Worm (Caenorhabditis elegans): ENCODE results near the gene ula-1.

Gene ula-1

DNA sequence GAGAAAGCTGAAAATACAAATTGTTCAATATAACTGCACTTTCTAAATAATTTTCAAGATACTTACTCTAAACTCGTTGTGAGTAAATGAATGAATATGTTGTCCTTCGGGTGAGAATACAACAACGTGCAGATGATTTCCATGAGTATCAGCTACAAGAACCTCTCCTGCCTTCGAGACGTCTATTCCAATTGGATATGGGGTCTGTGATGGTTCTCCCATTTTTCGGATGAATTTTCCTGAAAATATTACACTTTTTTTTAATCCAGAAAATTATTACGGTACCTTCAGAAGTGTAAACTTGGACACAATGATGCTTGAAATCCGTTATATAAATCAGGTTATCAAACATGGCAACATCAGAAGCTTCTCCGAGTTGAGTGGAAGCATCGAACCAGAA lies 24.8 kb downstream of the ula-1 start:
- TF ChIP-seq F39B2.1 (GFP tag; IDR thresholded peaks at IDR 0.05): no peak
- TF ChIP-seq lin-54 (GFP tag; optimal IDR thresholded peaks at IDR 0.05): no peak
- TF ChIP-seq sdz-38 (tag; optimal IDR thresholded peaks at IDR 0.05): no peak

- no peak for TF ChIP-seq nhr-179 (tag; optimal IDR thresholded peaks at IDR 0.05)
- no peak for TF ChIP-seq mcd-1 (GFP tag; IDR thresholded peaks at IDR 0.05)
- TF ChIP-seq B0261.1 (tag; optimal IDR thresholded peaks at IDR 0.05): no peak
- no peak for TF ChIP-seq tlf-1 (GFP tag; optimal IDR thresholded peaks at IDR 0.05)
- no peak for TF ChIP-seq C17E4.6 (GFP tag; IDR thresholded peaks at IDR 0.05)
- no peak for TF ChIP-seq madf-10 (tag; optimal IDR thresholded peaks at IDR 0.05)
- no peak for TF ChIP-seq nhr-27 (tag; optimal IDR thresholded peaks at IDR 0.05)
- no peak for TF ChIP-seq ceh-40 (GFP tag; IDR thresholded peaks at IDR 0.05)
- TF ChIP-seq hlh-26 (GFP tag; conservative IDR thresholded peaks at IDR 0.05): no peak
- TF ChIP-seq ceh-91 (GFP tag; IDR thresholded peaks at IDR 0.05): no peak
- TF ChIP-seq rec-8 (tag; optimal IDR thresholded peaks at IDR 0.05): no peak
- no peak for TF ChIP-seq efl-1 (GFP tag; optimal IDR thresholded peaks at IDR 0.05)
- TF ChIP-seq ztf-18 (tag; optimal IDR thresholded peaks at IDR 0.05): no peak
- no peak for TF ChIP-seq atf-7 (tag; optimal IDR thresholded peaks at IDR 0.05)
- TF ChIP-seq nhr-90 (tag; optimal IDR thresholded peaks at IDR 0.05): no peak
- TF ChIP-seq D2030.7 (GFP tag; IDR thresholded peaks at IDR 0.05): no peak
- no peak for TF ChIP-seq Y95B8A.8 (GFP tag; IDR thresholded peaks at IDR 0.05)
- no peak for TF ChIP-seq F49E8.2 (tag; optimal IDR thresholded peaks at IDR 0.05; ENCODE audit: insufficient read depth)
- no peak for TF ChIP-seq ama-1 (optimal IDR thresholded peaks at IDR 0.05)
- TF ChIP-seq ama-1 (GFP tag; optimal IDR thresholded peaks at IDR 0.05): no peak
These were observed 26.6 kb downstream of the ula-1 start, which contains the start of gene F26F4.6 for ce11 chrIII:4893540-4893939. Gene F26F4.6 (minus strand): TSS chrIII:4893640.

ce11 chrIII:4890997-4891396 lies 29.1 kb downstream of the ula-1 start, which contains the start of gene F26F4.5:
Gene F26F4.5 (minus strand): TSS chrIII:4891252.
- TF ChIP-seq attf-6 (GFP tag; IDR thresholded peaks at IDR 0.05): no peak
- TF ChIP-seq ceh-91 (GFP tag; IDR thresholded peaks at IDR 0.05): peak; percentile 66; the same call in 1 of the 2 replicates
- peak; percentile 90 for TF ChIP-seq F33H1.4 (GFP tag; IDR thresholded peaks at IDR 0.05)
- no peak for TF ChIP-seq cebp-1 (GFP tag; IDR thresholded peaks at IDR 0.05)
- TF ChIP-seq cebp-1 (tag; optimal IDR thresholded peaks at IDR 0.05): no peak
- TF ChIP-seq atf-7 (tag; optimal IDR thresholded peaks at IDR 0.05): no peak
- TF ChIP-seq xnd-1 (tag; optimal IDR thresholded peaks at IDR 0.05): peak; percentile 84
- TF ChIP-seq mcd-1 (GFP tag; IDR thresholded peaks at IDR 0.05): peak; percentile 26; the same call in 1 of the 2 replicates
- TF ChIP-seq madf-8 (GFP tag; conservative IDR thresholded peaks at IDR 0.05): peak; percentile 72
- no peak for TF ChIP-seq madf-3 (GFP tag; IDR thresholded peaks at IDR 0.05)
- TF ChIP-seq lin-54 (GFP tag; optimal IDR thresholded peaks at IDR 0.05): peak; percentile 12
- peak; percentile 95 for TF ChIP-seq lsl-1 (GFP tag; optimal IDR thresholded peaks at IDR 0.05)
- TF ChIP-seq hrde-1 (tag; optimal IDR thresholded peaks at IDR 0.05; ENCODE audit: borderline replicate concordance): no peak
- TF ChIP-seq hsf-1 (GFP tag; IDR thresholded peaks at IDR 0.05): no peak
- no peak for TF ChIP-seq athp-1 (tag; optimal IDR thresholded peaks at IDR 0.05)
- no peak for TF ChIP-seq ceh-40 (GFP tag; IDR thresholded peaks at IDR 0.05)
- TF ChIP-seq madf-10 (tag; optimal IDR thresholded peaks at IDR 0.05): no peak
- peak; percentile 21 for TF ChIP-seq ztf-18 (tag; optimal IDR thresholded peaks at IDR 0.05)
- no peak for TF ChIP-seq let-607 (tag; optimal IDR thresholded peaks at IDR 0.05)
- TF ChIP-seq F23B12.7 (tag; optimal IDR thresholded peaks at IDR 0.05; ENCODE audit: insufficient read depth): no peak
- TF ChIP-seq rec-8 (tag; optimal IDR thresholded peaks at IDR 0.05): no peak
- 0 out of 2 replicates have a peak, but pooled peaks have one; percentile 14 for TF ChIP-seq hmg-1.2 (GFP tag; IDR thresholded peaks at IDR 0.05)
- no peak for TF ChIP-seq ztf-28 (GFP tag; IDR thresholded peaks at IDR 0.05)
- TF ChIP-seq aptf-2 (GFP tag; conservative IDR thresholded peaks at IDR 0.05): no peak
- TF ChIP-seq rpc-1 (optimal IDR thresholded peaks at IDR 0.05): no peak
- TF ChIP-seq rpc-1 (tag; optimal IDR thresholded peaks at IDR 0.05): no peak
- TF ChIP-seq Y53F4B.3 (GFP tag; IDR thresholded peaks at IDR 0.05): no peak
- TF ChIP-seq ceh-79 (tag; optimal IDR thresholded peaks at IDR 0.05): no peak
- TF ChIP-seq F39B2.1 (GFP tag; IDR thresholded peaks at IDR 0.05): no peak
- peak; percentile 90 for TF ChIP-seq madf-6 (GFP tag; IDR thresholded peaks at IDR 0.05)
- 0 out of 2 replicates have a peak, but pooled peaks have one; percentile 8 for TF ChIP-seq dox-1 (GFP tag; IDR thresholded peaks at IDR 0.05)
- TF ChIP-seq K11D2.4 (GFP tag; IDR thresholded peaks at IDR 0.05): no peak
- no peak for TF ChIP-seq efl-1 (GFP tag; optimal IDR thresholded peaks at IDR 0.05)

All from whole organism, young adult.